Worm (Caenorhabditis elegans) whole organism, mixed stage, embryonic: ENCODE results near the gene C03H5.7.

Experiments
- M03D4.4 ChIP-seq: sonication (generic microtip); optimal IDR thresholded peaks from 2 replicates; lab custom pipeline; 2017; ENCODE audit warnings: mild to moderate bottlenecking, missing genetic modification characterization, missing compliant biosample characterization
- bed-3 ChIP-seq: fragments of 200-800 bp; sonication (Bioruptor generic); optimal IDR thresholded peaks from 3 replicates; lab custom pipeline; 2018; ENCODE audit warnings: mild to moderate bottlenecking, missing genetic modification characterization, moderate library complexity, missing compliant biosample characterization
- ceh-39 ChIP-seq: fragments of 150-350 bp; optimal IDR thresholded peaks from 2 replicates; lab custom pipeline; 2014; ENCODE audit warnings: missing biosample characterization, missing genetic modification characterization
- ceh-83 ChIP-seq: fragments of 200-800 bp; sonication (Bioruptor generic); optimal IDR thresholded peaks from 2 replicates; lab custom pipeline; 2018; ENCODE audit warnings: mild to moderate bottlenecking, missing genetic modification characterization, missing compliant biosample characterization
- ces-1 ChIP-seq: fragments of 150-350 bp; optimal IDR thresholded peaks from 2 replicates; lab custom pipeline; 2014; ENCODE audit warnings: missing biosample characterization, missing genetic modification reagents, missing genetic modification characterization
- cnd-1 ChIP-seq: fragments of 200-800 bp; sonication (Bioruptor generic); optimal IDR thresholded peaks from 2 replicates; lab custom pipeline; 2018; ENCODE audit warnings: mild to moderate bottlenecking, missing genetic modification characterization, missing compliant biosample characterization
- elt-1 ChIP-seq: sonication (generic microtip); optimal IDR thresholded peaks from 2 replicates; lab custom pipeline; 2017; ENCODE audit warnings: missing genetic modification characterization, mild to moderate bottlenecking, missing compliant biosample characterization, antibody characterized with exemption, moderate library complexity, borderline replicate concordance; ENCODE audit not compliant: insufficient read depth
- elt-3 ChIP-seq: fragments of 150-350 bp; optimal IDR thresholded peaks from 2 replicates; lab custom pipeline; 2014; ENCODE audit warnings: missing biosample characterization, missing genetic modification characterization
- flh-1 ChIP-seq: fragments of 200-800 bp; sonication (Bioruptor generic); optimal IDR thresholded peaks from 2 replicates; lab custom pipeline; 2018; ENCODE audit warnings: mild to moderate bottlenecking, missing genetic modification characterization, moderate library complexity, missing compliant biosample characterization
- hlh-1 ChIP-seq: fragments of 150-350 bp; optimal IDR thresholded peaks from 2 replicates; lab custom pipeline; 2014; ENCODE audit warnings: missing biosample characterization, missing genetic modification reagents, missing genetic modification characterization
- lin-13 ChIP-seq: fragments of 150-350 bp; optimal IDR thresholded peaks from 2 replicates; lab custom pipeline; 2014; ENCODE audit warnings: missing biosample characterization, missing genetic modification characterization
- lin-32 ChIP-seq: fragments of 200-800 bp; sonication (Bioruptor generic); optimal IDR thresholded peaks from 2 replicates; lab custom pipeline; 2018; ENCODE audit warnings: mild to moderate bottlenecking, missing genetic modification characterization, missing compliant biosample characterization
- lsy-2 ChIP-seq: fragments of 150-350 bp; optimal IDR thresholded peaks from 2 replicates; lab custom pipeline; 2014; ENCODE audit warnings: missing biosample characterization, missing genetic modification characterization
- mep-1 ChIP-seq: fragments of 150-350 bp; optimal IDR thresholded peaks from 2 replicates; lab custom pipeline; 2017; ENCODE audit warnings: missing biosample characterization, missing genetic modification reagents, missing genetic modification characterization, inconsistent platforms
- mls-2 ChIP-seq: sonication (generic microtip); optimal IDR thresholded peaks from 2 replicates; lab custom pipeline; 2016; ENCODE audit warnings: mild to moderate bottlenecking, missing genetic modification characterization, moderate library complexity, missing compliant biosample characterization
- nhr-12 ChIP-seq: fragments of 150-350 bp; optimal IDR thresholded peaks from 2 replicates; lab custom pipeline; 2014; ENCODE audit warnings: missing biosample characterization, missing genetic modification characterization
- nhr-2 ChIP-seq: fragments of 150-350 bp; optimal IDR thresholded peaks from 2 replicates; lab custom pipeline; 2014; ENCODE audit warnings: missing biosample characterization, missing genetic modification characterization
- nhr-237 ChIP-seq: fragments of 150-350 bp; optimal IDR thresholded peaks from 2 replicates; lab custom pipeline; 2014; ENCODE audit warnings: missing biosample characterization, missing genetic modification characterization
- nhr-28 ChIP-seq: fragments of 150-350 bp; optimal IDR thresholded peaks from 2 replicates; lab custom pipeline; 2014; ENCODE audit warnings: missing biosample characterization, missing genetic modification characterization
- pha-4 ChIP-seq: fragments of 150-350 bp; optimal IDR thresholded peaks from 2 replicates; lab custom pipeline; 2018; ENCODE audit warnings: missing biosample characterization, missing genetic modification reagents, missing genetic modification characterization
- sem-2 ChIP-seq: fragments of 200-800 bp; sonication (Bioruptor generic); optimal IDR thresholded peaks from 2 replicates; lab custom pipeline; 2018; ENCODE audit warnings: mild to moderate bottlenecking, missing genetic modification characterization, missing compliant biosample characterization
- snpc-4 ChIP-seq: fragments of 150-350 bp; optimal IDR thresholded peaks from 2 replicates; lab custom pipeline; 2014; ENCODE audit warnings: missing biosample characterization, missing genetic modification characterization
- sptf-1 ChIP-seq: sonication (generic microtip); optimal IDR thresholded peaks from 2 replicates; lab custom pipeline; 2017; ENCODE audit warnings: mild to moderate bottlenecking, missing genetic modification characterization, moderate library complexity, missing compliant biosample characterization
- tbx-8 ChIP-seq: fragments of 200-800 bp; sonication (Bioruptor generic); optimal IDR thresholded peaks from 2 replicates; lab custom pipeline; 2018; ENCODE audit warnings: mild to moderate bottlenecking, missing genetic modification characterization, moderate library complexity, missing compliant biosample characterization
- unc-120 ChIP-seq: sonication (generic microtip); optimal IDR thresholded peaks from 2 replicates; lab custom pipeline; 2017; ENCODE audit warnings: missing genetic modification characterization, missing compliant biosample characterization; ENCODE audit not compliant: poor library complexity, severe bottlenecking
- unc-62 ChIP-seq: fragments of 150-350 bp; optimal IDR thresholded peaks from 2 replicates; lab custom pipeline; 2014; ENCODE audit warnings: missing biosample characterization, missing genetic modification reagents, missing genetic modification characterization
- zip-8 ChIP-seq: fragments of 150-350 bp; optimal IDR thresholded peaks from 2 replicates; lab custom pipeline; 2014; ENCODE audit warnings: missing biosample characterization, missing genetic modification characterization
- ztf-11 ChIP-seq: fragments of 150-350 bp; optimal IDR thresholded peaks from 2 replicates; lab custom pipeline; 2014; ENCODE audit warnings: missing biosample characterization, missing genetic modification characterization

The C03H5.7 gene

DNA sequence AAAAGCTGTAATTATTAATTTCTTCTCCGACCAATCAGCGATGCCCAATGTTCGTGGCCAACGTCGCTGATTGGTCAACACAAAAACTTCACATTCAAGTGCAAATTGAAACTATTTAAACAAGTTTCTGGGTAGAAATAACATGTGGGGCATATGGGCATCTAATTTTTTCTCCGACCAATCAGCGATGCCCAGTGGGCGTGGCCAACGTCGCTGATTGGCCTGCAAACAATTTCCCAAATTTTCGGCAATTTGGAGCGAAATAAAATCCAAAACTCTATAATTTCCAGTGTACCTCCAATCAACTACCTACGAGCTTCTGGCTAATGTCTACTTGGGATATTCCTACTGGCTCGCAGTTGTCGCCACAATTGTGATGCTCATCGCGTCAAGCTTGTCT is 38.8 kb upstream of the C03H5.7 start:
- TF ChIP-seq tbx-8, result no peak
- no peak for TF ChIP-seq nhr-12
- no peak for TF ChIP-seq nhr-28 (tag; lab: Kevin White, UChicago)
- TF ChIP-seq nhr-2 (tag; lab: Kevin White, UChicago), result no peak
- TF ChIP-seq mls-2 (tag; lab: Kevin White, UChicago), result no peak
- TF ChIP-seq sem-2 (GFP tag; lab: Kevin White, UChicago), result no peak
- no peak for TF ChIP-seq ceh-39 (tag; lab: Kevin White, UChicago)
- no peak for TF ChIP-seq lin-32 (GFP tag; lab: Kevin White, UChicago)
- TF ChIP-seq unc-62, result no peak
- no peak for TF ChIP-seq snpc-4 (tag; lab: Kevin White, UChicago)
- no peak for TF ChIP-seq hlh-1 (tag; lab: Kevin White, UChicago)

DNA sequence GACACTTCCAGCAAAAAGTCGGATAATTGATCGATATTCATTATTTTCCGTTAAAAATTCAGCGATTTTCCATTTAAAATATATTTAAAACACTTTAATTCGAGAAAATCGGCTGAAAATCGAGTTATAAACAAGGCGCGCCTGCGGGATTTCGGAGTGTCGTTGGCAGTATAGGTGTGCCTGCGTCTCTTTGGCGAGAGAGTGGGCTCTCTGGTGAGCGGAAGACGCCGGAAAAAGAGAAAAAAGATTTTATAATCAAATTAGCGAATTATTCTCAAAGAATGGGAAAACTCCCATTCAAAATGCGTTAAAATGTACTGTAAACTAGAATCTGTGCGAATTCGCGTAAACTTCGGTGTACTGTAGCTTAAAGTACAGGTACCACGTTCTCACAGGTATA is 32.3 kb upstream of the C03H5.7 start, which contains the start of gene D1069.3:
D1069.3 (minus strand) TSS at position 158 of the 400 bp plus-strand sequence.
- TF ChIP-seq ces-1 (GFP tag; lab: Kevin White, UChicago) (peak; percentile 87), bed-3 (GFP tag; lab: Kevin White, UChicago) (no peak), ceh-83 (GFP tag; lab: Kevin White, UChicago) (no peak), tbx-8 (no peak)

DNA sequence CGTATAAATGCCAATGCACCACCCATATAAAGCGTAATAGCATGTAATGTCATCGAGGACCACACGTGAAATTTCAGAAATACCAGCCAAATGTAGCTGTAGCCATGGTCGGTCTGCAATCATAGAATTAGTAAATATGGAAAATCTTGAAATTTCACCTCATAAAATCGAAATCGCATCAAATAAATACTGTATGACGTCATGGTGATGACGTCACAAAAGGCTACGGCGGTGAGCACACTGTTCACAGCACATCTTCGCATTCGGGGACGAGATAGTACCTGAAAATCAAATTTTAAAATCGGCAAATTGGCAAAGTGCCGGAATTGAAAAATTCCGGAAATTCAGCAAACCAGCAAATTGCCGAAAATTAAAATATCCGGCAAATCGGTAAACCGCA is 30.3 kb upstream of the C03H5.7 start:
- TF ChIP-seq lsy-2 (tag; lab: Kevin White, UChicago) (no peak), zip-8 (tag; lab: Kevin White, UChicago) (peak; percentile 96)

DNA sequence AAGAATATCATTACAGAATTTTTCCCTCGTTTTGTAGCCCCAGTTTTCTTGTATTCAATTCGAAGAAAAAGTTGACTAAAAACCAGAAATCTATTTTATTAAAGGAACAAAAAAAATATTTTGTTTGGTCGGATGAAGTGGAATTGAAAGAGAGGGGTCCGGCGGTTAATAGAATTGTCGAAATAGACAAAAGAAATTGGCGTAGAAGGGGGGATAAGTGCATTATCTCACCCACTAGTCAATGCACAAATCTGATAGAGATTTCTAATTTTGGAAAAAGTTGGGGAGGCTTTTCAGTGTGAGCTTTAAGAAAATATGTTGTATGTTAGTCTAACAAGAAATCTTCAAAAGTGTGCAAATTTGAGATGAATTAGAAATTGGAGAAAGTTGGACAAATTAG is 25.5 kb upstream of the C03H5.7 start:
- no peak for TF ChIP-seq ztf-11
- TF ChIP-seq ceh-39 (tag; lab: Kevin White, UChicago), result no peak
- no peak for TF ChIP-seq nhr-12
- no peak for TF ChIP-seq M03D4.4
- TF ChIP-seq tbx-8, result no peak
- TF ChIP-seq sem-2 (GFP tag; lab: Kevin White, UChicago), result no peak
- TF ChIP-seq ces-1 (GFP tag; lab: Kevin White, UChicago), result peak; percentile 97
- TF ChIP-seq bed-3 (GFP tag; lab: Kevin White, UChicago), result no peak
- no peak for TF ChIP-seq pha-4 (tag; lab: Kevin White, UChicago)

DNA sequence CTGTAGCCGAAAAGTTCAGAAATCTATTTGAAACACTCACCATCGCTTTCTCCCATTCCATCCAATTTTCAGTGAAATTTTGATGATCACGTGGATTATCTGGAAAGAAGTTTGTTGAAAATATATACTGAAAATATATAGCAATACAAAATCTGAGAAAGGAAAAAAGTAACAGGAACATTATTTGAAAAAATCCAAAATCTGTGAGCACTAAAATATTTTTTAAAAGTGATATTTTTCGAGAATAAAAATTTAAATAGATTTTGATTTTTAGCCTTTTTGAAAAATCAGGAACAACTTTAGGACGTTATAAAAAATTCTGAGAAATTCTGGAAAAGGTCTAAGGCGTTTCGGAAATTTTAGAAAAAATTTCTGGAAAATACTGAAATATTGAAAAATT is 23.1 kb upstream of the C03H5.7 start, which contains the start of gene dmsr-4:
dmsr-4 (minus strand) TSS at position 101 of the 400 bp plus-strand sequence.
- TF ChIP-seq snpc-4 (tag; lab: Kevin White, UChicago), result no peak
- no peak for TF ChIP-seq zip-8 (tag; lab: Kevin White, UChicago)
- TF ChIP-seq pha-4 (tag; lab: Kevin White, UChicago), result no peak
- no peak for TF ChIP-seq bed-3 (GFP tag; lab: Kevin White, UChicago)
- no peak for TF ChIP-seq elt-1 (tag; lab: Kevin White, UChicago)
- TF ChIP-seq sptf-1 (tag; lab: Kevin White, UChicago), result no peak
- TF ChIP-seq nhr-12, result no peak
- no peak for TF ChIP-seq elt-3
- no peak for TF ChIP-seq lsy-2 (tag; lab: Kevin White, UChicago)
- no peak for TF ChIP-seq nhr-28 (tag; lab: Kevin White, UChicago)
- TF ChIP-seq cnd-1 (tag; lab: Kevin White, UChicago), result no peak
- no peak for TF ChIP-seq ztf-11
- no peak for TF ChIP-seq lin-32 (GFP tag; lab: Kevin White, UChicago)
- TF ChIP-seq lin-13, result no peak
- TF ChIP-seq mep-1 (tag; lab: Kevin White, UChicago), result no peak
- TF ChIP-seq ceh-39 (tag; lab: Kevin White, UChicago), result no peak
- TF ChIP-seq flh-1 (GFP tag; lab: Kevin White, UChicago), result no peak
- TF ChIP-seq unc-120 (tag; lab: Kevin White, UChicago), result no peak

DNA sequence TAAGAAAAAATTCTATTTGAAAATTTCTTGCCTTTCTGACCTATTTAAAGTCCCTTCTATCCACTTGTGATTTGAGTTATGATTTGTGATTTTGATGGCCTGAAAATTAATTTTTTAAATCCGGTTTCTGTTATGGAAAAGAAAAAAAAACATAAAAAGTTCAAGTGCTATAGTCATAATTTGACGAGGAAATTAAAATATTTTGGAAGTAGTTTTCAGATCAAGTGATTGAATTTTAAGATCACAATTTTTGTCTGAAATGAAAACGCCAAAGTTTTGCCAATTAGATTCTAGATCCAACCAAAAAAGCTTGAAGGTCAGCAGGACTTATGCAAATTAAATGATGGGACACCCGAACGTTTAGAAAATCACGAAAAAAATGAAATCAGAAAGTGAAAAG is 12.6 kb upstream of the C03H5.7 start, which contains the start of gene ptr-3:
ptr-3 (minus strand) TSS at position 101 of the 400 bp plus-strand sequence.
- TF ChIP-seq nhr-237 (tag; lab: Kevin White, UChicago), result no peak
- no peak for TF ChIP-seq bed-3 (GFP tag; lab: Kevin White, UChicago)
- no peak for TF ChIP-seq elt-3
- no peak for TF ChIP-seq ztf-11
- TF ChIP-seq lsy-2 (tag; lab: Kevin White, UChicago), result no peak
- no peak for TF ChIP-seq sptf-1 (tag; lab: Kevin White, UChicago)
- TF ChIP-seq ceh-83 (GFP tag; lab: Kevin White, UChicago), result no peak
- no peak for TF ChIP-seq unc-62
- TF ChIP-seq, all 35 proteins: peak for 0
